Worm (Caenorhabditis elegans): ENCODE data around the gene srh-219.

ce11 chrV:15533864-15534263, 38.6 kb downstream of the srh-219 start, which contains the start of gene F21A3.2:
- no peak for TF ChIP-seq ceh-39 (tag; optimal IDR thresholded peaks at IDR 0.05)
- no peak for TF ChIP-seq snpc-4 (tag; optimal IDR thresholded peaks at IDR 0.05)
- no peak for TF ChIP-seq nhr-76 (tag; optimal IDR thresholded peaks at IDR 0.05)
- no peak for TF ChIP-seq nhr-12 (tag; optimal IDR thresholded peaks at IDR 0.05)
- TF ChIP-seq ces-1 (GFP tag; optimal IDR thresholded peaks at IDR 0.05), result no peak

All from whole organism, mixed stage, embryonic.